Worm (Caenorhabditis elegans): ENCODE results near the gene otub-3.
A peak's percentile ranks its signal among the peaks of the same experiment; 100 is the strongest.

The otub-3 gene

ce11 chrIV:8743654-8744332, 15.8 kb downstream of the otub-3 start, which contains the start of gene F21D5.7:
Gene F21D5.7, minus strand, starts transcription at chrIV:8743704.
- TF ChIP-seq egl-5 (tag; optimal IDR thresholded peaks at IDR 0.05) (peak; percentile 49), aly-2 (tag; optimal IDR thresholded peaks at IDR 0.05) (no peak), ceh-9 (tag; optimal IDR thresholded peaks at IDR 0.05) (no peak), hmg-11 (tag; optimal IDR thresholded peaks at IDR 0.05) (peak; percentile 73), elt-1 (tag; optimal IDR thresholded peaks at IDR 0.05) (no peak), nfya-1 (tag; optimal IDR thresholded peaks at IDR 0.05; ENCODE audit: insufficient read depth) (peak; percentile 84), nhr-28 (tag; optimal IDR thresholded peaks at IDR 0.05) (no peak), nhr-76 (tag; optimal IDR thresholded peaks at IDR 0.05) (no peak), nhr-23 (tag; optimal IDR thresholded peaks at IDR 0.05) (no peak), ceh-16 (tag; optimal IDR thresholded peaks at IDR 0.05) (no peak), elt-3 (tag; optimal IDR thresholded peaks at IDR 0.05) (no peak), jun-1 (tag; optimal IDR thresholded peaks at IDR 0.05) (peak; percentile 32), tbx-2 (tag; optimal IDR thresholded peaks at IDR 0.05) (no peak), pqm-1 (tag; optimal IDR thresholded peaks at IDR 0.05) (peak; percentile 59), sea-2 (GFP tag; optimal IDR thresholded peaks at IDR 0.05) (no peak), nhr-25 (tag; optimal IDR thresholded peaks at IDR 0.05) (peak; percentile 37), unc-62 (GFP tag; optimal IDR thresholded peaks at IDR 0.05) (no peak), fkh-10 (GFP tag; optimal IDR thresholded peaks at IDR 0.05) (no peak), mdl-1 (tag; optimal IDR thresholded peaks at IDR 0.05) (no peak), elt-2 (tag; optimal IDR thresholded peaks at IDR 0.05) (peak; percentile 73), egl-27 (tag; optimal IDR thresholded peaks at IDR 0.05) (peak; percentile 9), ceh-82 (tag; optimal IDR thresholded peaks at IDR 0.05) (no peak), fos-1 (tag; optimal IDR thresholded peaks at IDR 0.05) (no peak), pha-4 (tag; optimal IDR thresholded peaks at IDR 0.05) (peak; percentile 90), nhr-77 (tag; optimal IDR thresholded peaks at IDR 0.05) (no peak), nhr-43 (tag; optimal IDR thresholded peaks at IDR 0.05; ENCODE audit: poor library complexity, severe bottlenecking) (peak; percentile 45), snpc-4 (tag; optimal IDR thresholded peaks at IDR 0.05) (peak; percentile 77), ZK546.5 (tag; optimal IDR thresholded peaks at IDR 0.05) (no peak), lsy-12 (tag; optimal IDR thresholded peaks at IDR 0.05) (peak; percentile 56), ama-1 (optimal IDR thresholded peaks at IDR 0.05) (no peak), nhr-237 (tag; optimal IDR thresholded peaks at IDR 0.05) (no peak), mml-1 (tag; optimal IDR thresholded peaks at IDR 0.05) (no peak), nhr-67 (tag; optimal IDR thresholded peaks at IDR 0.05) (no peak), ztf-11 (tag; optimal IDR thresholded peaks at IDR 0.05) (no peak), unc-39 (tag; optimal IDR thresholded peaks at IDR 0.05) (no peak), nhr-11 (tag; optimal IDR thresholded peaks at IDR 0.05) (no peak), zag-1 (tag; optimal IDR thresholded peaks at IDR 0.05) (no peak), ceh-28 (tag; optimal IDR thresholded peaks at IDR 0.05) (peak; percentile 2), nhr-12 (tag; optimal IDR thresholded peaks at IDR 0.05) (no peak), fkh-2 (tag; optimal IDR thresholded peaks at IDR 0.05) (no peak), lin-39 (tag; optimal IDR thresholded peaks at IDR 0.05) (peak; percentile 34), daf-12 (tag; optimal IDR thresholded peaks at IDR 0.05) (no peak), lin-15B (tag; optimal IDR thresholded peaks at IDR 0.05) (peak; percentile 74), ztf-4 (tag; optimal IDR thresholded peaks at IDR 0.05) (no peak), skn-1 (tag; optimal IDR thresholded peaks at IDR 0.05) (peak; percentile 10), R02D3.7 (tag; optimal IDR thresholded peaks at IDR 0.05) (peak; percentile 23), eor-1 (tag; optimal IDR thresholded peaks at IDR 0.05) (no peak)
